Fruit fly (Drosophila melanogaster) whole organism, embryonic: ENCODE results near the gene yellow-e3.
A peak's percentile ranks its signal among the peaks of the same experiment; 100 is the strongest.

Experiments
- Antp ChIP-seq: fragments of 200-800 bp; sonication (Bioruptor generic); optimal IDR thresholded peaks from 3 replicates; lab custom pipeline; 2016; ENCODE audit warnings: missing biosample characterization, missing genetic modification characterization
- Awh ChIP-seq: fragments of 200-800 bp; sonication (Bioruptor generic); IDR thresholded peaks from 2 replicates; pipeline ENCODE4, ENCODE4 v1.3.6; 2022; ENCODE audit warnings: missing biosample characterization, missing genetic modification characterization
- BtbVII ChIP-seq: fragments of 200-800 bp; sonication (Bioruptor generic); optimal IDR thresholded peaks from 3 replicates; lab custom pipeline; 2017; ENCODE audit warnings: missing biosample characterization, mild to moderate bottlenecking, missing genetic modification characterization
- C15 ChIP-seq: fragments of 200-800 bp; sonication (Bioruptor generic); IDR thresholded peaks from 3 replicates; pipeline ENCODE4 v1.3.6; 2022; ENCODE audit warnings: missing biosample characterization, missing genetic modification characterization
- CG10366 ChIP-seq: fragments of 200-800 bp; sonication (Bioruptor generic); IDR thresholded peaks from 2 replicates; pipeline ENCODE4 v1.3.6; 2022; ENCODE audit warnings: missing biosample characterization, missing genetic modification characterization
- CG10565 ChIP-seq: fragments of 200-800 bp; sonication (Bioruptor generic); optimal IDR thresholded peaks from 3 replicates; lab custom pipeline; 2016; ENCODE audit warnings: missing biosample characterization, mild to moderate bottlenecking, missing genetic modification characterization
- CG12071 ChIP-seq: fragments of 200-800 bp; sonication (Bioruptor generic); optimal IDR thresholded peaks from 3 replicates; lab custom pipeline; 2018; ENCODE audit warnings: missing biosample characterization, mild to moderate bottlenecking, missing genetic modification characterization
- CG1233 ChIP-seq: fragments of 200-800 bp; sonication (Bioruptor generic); optimal IDR thresholded peaks from 4 replicates; lab custom pipeline; 2018; ENCODE audit warnings: missing biosample characterization, mild to moderate bottlenecking, missing genetic modification characterization
- CG14441 ChIP-seq: fragments of 200-800 bp; sonication (Bioruptor generic); IDR thresholded peaks from 2 replicates; pipeline ENCODE4 v1.3.6; 2022; ENCODE audit warnings: missing biosample characterization, missing genetic modification characterization
- CG14667 ChIP-seq: fragments of 200-800 bp; sonication (Bioruptor generic); IDR thresholded peaks from 2 replicates; pipeline ENCODE4 v1.3.6; 2022; ENCODE audit warnings: missing biosample characterization, missing genetic modification characterization
- CG15073 ChIP-seq: fragments of 200-800 bp; sonication (Bioruptor generic); optimal IDR thresholded peaks from 2 replicates; lab custom pipeline; 2016; ENCODE audit warnings: missing biosample characterization, missing genetic modification characterization
- CG16815 ChIP-seq: fragments of 200-800 bp; sonication (Bioruptor generic); optimal IDR thresholded peaks from 3 replicates; lab custom pipeline; 2017; ENCODE audit warnings: missing biosample characterization, mild to moderate bottlenecking, missing genetic modification characterization
- CG17328 ChIP-seq: fragments of 200-800 bp; sonication (Bioruptor generic); IDR thresholded peaks from 2 replicates; pipeline ENCODE4 v1.3.6; 2022; ENCODE audit warnings: missing biosample characterization, missing genetic modification characterization
- CG18476 ChIP-seq: fragments of 200-800 bp; sonication (Bioruptor generic); optimal IDR thresholded peaks from 2 replicates; lab custom pipeline; 2016; ENCODE audit warnings: missing biosample characterization, mild to moderate bottlenecking, missing genetic modification characterization
- CG2129 ChIP-seq: fragments of 200-800 bp; sonication (Bioruptor generic); IDR thresholded peaks from 2 replicates; pipeline ENCODE4 v1.3.6; 2022; ENCODE audit warnings: missing biosample characterization, missing genetic modification characterization; ENCODE audit not compliant: partially characterized antibody
- CG2875 ChIP-seq: fragments of 200-800 bp; sonication (Bioruptor generic); optimal IDR thresholded peaks from 2 replicates; lab custom pipeline; 2017; ENCODE audit warnings: missing biosample characterization, mild to moderate bottlenecking, missing genetic modification characterization, missing genetic modification reagents
- CG30431 ChIP-seq: fragments of 200-800 bp; sonication (Bioruptor generic); optimal IDR thresholded peaks from 2 replicates; lab custom pipeline; 2017; ENCODE audit warnings: missing biosample characterization, missing genetic modification characterization
- CG31224 ChIP-seq: fragments of 200-800 bp; sonication (Bioruptor generic); IDR thresholded peaks from 2 replicates; pipeline ENCODE4 v1.3.6; 2022; ENCODE audit warnings: missing biosample characterization, missing genetic modification characterization
- CG32772 ChIP-seq: fragments of 200-800 bp; sonication (Bioruptor generic); IDR thresholded peaks from 2 replicates; pipeline ENCODE4 v1.3.6; 2022; ENCODE audit warnings: missing biosample characterization, missing genetic modification characterization
- CG33557 ChIP-seq: fragments of 200-800 bp; sonication (Bioruptor generic); optimal IDR thresholded peaks from 2 replicates; lab custom pipeline; 2019; ENCODE audit warnings: missing biosample characterization, mild to moderate bottlenecking, missing genetic modification characterization, moderate library complexity
- CG5180 ChIP-seq: fragments of 200-800 bp; sonication (Bioruptor generic); optimal IDR thresholded peaks from 3 replicates; lab custom pipeline; 2017; ENCODE audit warnings: missing biosample characterization, missing genetic modification characterization, mild to moderate bottlenecking, moderate library complexity, missing genetic modification reagents
- CG7786 ChIP-seq: fragments of 200-800 bp; sonication (Bioruptor generic); optimal IDR thresholded peaks from 2 replicates; lab custom pipeline; 2016; ENCODE audit warnings: missing biosample characterization, missing genetic modification characterization
- CG7839 ChIP-seq: fragments of 200-800 bp; sonication (Bioruptor generic); optimal IDR thresholded peaks from 3 replicates; lab custom pipeline; 2018; ENCODE audit warnings: missing biosample characterization, mild to moderate bottlenecking, missing genetic modification characterization, moderate library complexity
- CG8089 ChIP-seq: fragments of 200-800 bp; sonication (Bioruptor generic); optimal IDR thresholded peaks from 3 replicates; lab custom pipeline; 2016; ENCODE audit warnings: missing biosample characterization, missing genetic modification characterization
- CG8281 ChIP-seq: fragments of 200-800 bp; sonication (Bioruptor generic); optimal IDR thresholded peaks from 2 replicates; lab custom pipeline; 2018; ENCODE audit warnings: missing biosample characterization, mild to moderate bottlenecking, missing genetic modification characterization, moderate library complexity
- CG9437 ChIP-seq: fragments of 200-800 bp; sonication (Bioruptor generic); optimal IDR thresholded peaks from 2 replicates; lab custom pipeline; 2018; ENCODE audit warnings: missing biosample characterization, mild to moderate bottlenecking, missing genetic modification characterization
- Camta ChIP-seq: fragments of 200-800 bp; sonication (Bioruptor generic); optimal IDR thresholded peaks from 2 replicates; lab custom pipeline; 2016; ENCODE audit warnings: missing biosample characterization, missing genetic modification characterization
- Chrac-16 ChIP-seq: fragments of 200-800 bp; sonication (Bioruptor generic); optimal IDR thresholded peaks from 3 replicates; lab custom pipeline; 2016; ENCODE audit warnings: missing biosample characterization, missing genetic modification characterization
- Dip2 ChIP-seq: fragments of 200-800 bp; sonication (Bioruptor generic); IDR thresholded peaks from 2 replicates; pipeline ENCODE4 v1.3.6; 2022; ENCODE audit warnings: missing biosample characterization, missing genetic modification characterization
- Doc2 ChIP-seq: fragments of 200-800 bp; sonication (Bioruptor generic); IDR thresholded peaks from 2 replicates; pipeline ENCODE4 v1.3.6; 2022; ENCODE audit warnings: missing biosample characterization, missing genetic modification characterization
- ERR ChIP-seq: fragments of 200-800 bp; sonication (Bioruptor generic); optimal IDR thresholded peaks from 2 replicates; lab custom pipeline; 2016; ENCODE audit warnings: missing biosample characterization, missing genetic modification characterization
- Gsc ChIP-seq: fragments of 200-800 bp; sonication (Bioruptor generic); IDR thresholded peaks from 2 replicates; pipeline ENCODE4 v1.3.6; 2022; ENCODE audit warnings: missing biosample characterization, missing genetic modification characterization
- Hmr ChIP-seq: fragments of 200-800 bp; sonication (Bioruptor generic); optimal IDR thresholded peaks from 3 replicates; lab custom pipeline; 2017; ENCODE audit warnings: mild to moderate bottlenecking, missing biosample characterization, missing genetic modification reagents, missing genetic modification characterization
- Mad ChIP-seq: fragments of 200-800 bp; sonication (Bioruptor generic); optimal IDR thresholded peaks from 2 replicates; lab custom pipeline; 2016; ENCODE audit warnings: missing biosample characterization, missing genetic modification characterization
- Mrtf ChIP-seq: fragments of 200-800 bp; sonication (Bioruptor generic); IDR thresholded peaks from 3 replicates; pipeline ENCODE4 v1.3.6; 2022; ENCODE audit warnings: missing biosample characterization, missing genetic modification characterization
- Oli ChIP-seq: fragments of 200-800 bp; sonication (Bioruptor generic); optimal IDR thresholded peaks from 2 replicates; lab custom pipeline; 2018; ENCODE audit warnings: missing biosample characterization, mild to moderate bottlenecking, missing genetic modification characterization, moderate library complexity
- Six4 ChIP-seq: fragments of 200-800 bp; sonication (Bioruptor generic); optimal IDR thresholded peaks from 2 replicates; lab custom pipeline; 2016; ENCODE audit warnings: missing biosample characterization, missing genetic modification characterization
- ase ChIP-seq: fragments of 200-800 bp; sonication (Bioruptor generic); IDR thresholded peaks from 3 replicates; pipeline ENCODE4 v1.3.6; 2022; ENCODE audit warnings: missing biosample characterization, missing genetic modification characterization
- ato ChIP-seq: fragments of 200-800 bp; sonication (Bioruptor generic); IDR thresholded peaks from 2 replicates; pipeline ENCODE4 v1.3.6; 2022; ENCODE audit warnings: missing biosample characterization, missing genetic modification characterization; ENCODE audit not compliant: partially characterized antibody
- bab2 ChIP-seq: fragments of 200-800 bp; sonication (Bioruptor generic); optimal IDR thresholded peaks from 2 replicates; lab custom pipeline; 2016; ENCODE audit warnings: missing biosample characterization, missing genetic modification characterization
- bbx ChIP-seq: fragments of 200-800 bp; sonication (Bioruptor generic); IDR thresholded peaks from 2 replicates; pipeline ENCODE4 v1.3.6; 2022; ENCODE audit warnings: missing biosample characterization, missing genetic modification characterization; ENCODE audit not compliant: partially characterized antibody
- bigmax ChIP-seq: fragments of 200-800 bp; sonication (Bioruptor generic); optimal IDR thresholded peaks from 2 replicates; lab custom pipeline; 2018; ENCODE audit warnings: missing biosample characterization, mild to moderate bottlenecking, missing genetic modification characterization
- croc ChIP-seq: fragments of 200-800 bp; sonication (Bioruptor generic); conservative IDR thresholded peaks from 3 replicates; pipeline ENCODE4 v1.3.6; 2022; ENCODE audit warnings: missing biosample characterization, missing genetic modification characterization
- en ChIP-seq: fragments of 200-800 bp; sonication (Bioruptor generic); optimal IDR thresholded peaks from 2 replicates; lab custom pipeline; 2016; ENCODE audit warnings: missing biosample characterization, missing genetic modification characterization
- grau ChIP-seq: fragments of 200-800 bp; optimal IDR thresholded peaks from 3 replicates; lab custom pipeline; 2019; ENCODE audit warnings: missing biosample characterization, mild to moderate bottlenecking, missing genetic modification characterization, moderate library complexity
- hkb ChIP-seq, 2 experiments: fragments of 200-800 bp in 1 of 2; fragments of >200 bp in 1 of 2; sonication (Bioruptor generic) in 1 of 2; IDR thresholded peaks in 1 of 2; optimal IDR thresholded peaks in 1 of 2; 2 replicates each; pipeline versions ENCODE4 v1.3.6 to Lab custom; 2017 to 2022; ENCODE audit warnings: missing biosample characterization in 1 of 2, missing genetic modification characterization in 1 of 2
- kni ChIP-seq: fragments of 200-800 bp; sonication (Bioruptor generic); optimal IDR thresholded peaks from 3 replicates; lab custom pipeline; 2017; ENCODE audit warnings: mild to moderate bottlenecking, missing biosample characterization, missing genetic modification reagents, missing genetic modification characterization
- nmo ChIP-seq: fragments of 200-800 bp; sonication (Bioruptor generic); optimal IDR thresholded peaks from 2 replicates; lab custom pipeline; 2018; ENCODE audit warnings: missing biosample characterization, mild to moderate bottlenecking, missing genetic modification characterization, moderate library complexity
- oc ChIP-seq: fragments of 200-800 bp; sonication (Bioruptor generic); optimal IDR thresholded peaks from 2 replicates; lab custom pipeline; 2018; ENCODE audit warnings: missing biosample characterization, mild to moderate bottlenecking, missing genetic modification characterization, moderate library complexity
- zfh2 ChIP-seq: fragments of 200-800 bp; sonication (Bioruptor generic); optimal IDR thresholded peaks from 2 replicates; lab custom pipeline; 2016; ENCODE audit warnings: missing biosample characterization, missing genetic modification characterization

The yellow-e3 gene

dm6 chr3R:13452851-13453255, 48.2 kb upstream of the yellow-e3 start (continued):
- no peak for TF ChIP-seq kni (GFP tag; lab: Kevin White, UChicago)
- TF ChIP-seq zfh2 (GFP tag; lab: Kevin White, UChicago) = peak; percentile 71
- TF ChIP-seq CG1233 (GFP tag; lab: Kevin White, UChicago) = peak; percentile 82
- peak; percentile 58; the same call in 2 of the 3 replicates for TF ChIP-seq croc (GFP tag; lab: Robert Waterston, UW)
- TF ChIP-seq CG14441 = peak; percentile 44; the same call in 1 of the 2 replicates
- peak; percentile 83 for TF ChIP-seq CG9437
- peak; percentile 58 for TF ChIP-seq CG30431 (GFP tag; lab: Kevin White, UChicago)
- peak; percentile 90 for TF ChIP-seq CG7839 (tag; lab: Kevin White, UChicago)
- TF ChIP-seq CG15073 (GFP tag; lab: Kevin White, UChicago) = peak; percentile 2
- TF ChIP-seq CG2129 (GFP tag; lab: Robert Waterston, UW) = no peak
- TF ChIP-seq ERR (GFP tag; lab: Kevin White, UChicago) = no peak
- peak; percentile 52 for TF ChIP-seq CG33557
- no peak for TF ChIP-seq Doc2 (GFP tag; lab: Robert Waterston, UW)
- no peak for TF ChIP-seq ato (GFP tag; lab: Robert Waterston, UW)
- TF ChIP-seq CG14667 (GFP tag; lab: Robert Waterston, UW) = peak; percentile 48; the same call in 1 of the 2 replicates
- peak; percentile 90 for TF ChIP-seq nmo (GFP tag; lab: Kevin White, UChicago)
- TF ChIP-seq CG2875 (GFP tag; lab: Kevin White, UChicago) = peak; percentile 68
- 0 out of 3 replicates have a peak, but pooled peaks have one; percentile 36 for TF ChIP-seq C15 (GFP tag; lab: Robert Waterston, UW)
- TF ChIP-seq CG17328 (GFP tag; lab: Robert Waterston, UW) = peak; percentile 36; the same call in 1 of the 2 replicates
- peak; percentile 3 for TF ChIP-seq CG8089 (GFP tag; lab: Kevin White, UChicago)
- peak; percentile 88 for TF ChIP-seq grau
- TF ChIP-seq Dip2 (GFP tag; lab: Robert Waterston, UW) = no peak
- peak; percentile 52 for TF ChIP-seq CG32772 (GFP tag; lab: Robert Waterston, UW)
- peak; percentile 70 for TF ChIP-seq Chrac-16 (GFP tag; lab: Kevin White, UChicago)
- no peak for TF ChIP-seq hkb (optimal IDR thresholded peaks at IDR 0.05; lab: Kevin White, UChicago)
- peak; percentile 65 for TF ChIP-seq hkb (GFP tag; IDR thresholded peaks at IDR 0.05; lab: Robert Waterston, UW)
- peak; percentile 36 for TF ChIP-seq CG7786 (GFP tag; lab: Kevin White, UChicago)
- peak; percentile 34 for TF ChIP-seq Mad
- TF ChIP-seq BtbVII (GFP tag; lab: Kevin White, UChicago) = peak; percentile 82
- peak; percentile 38 for TF ChIP-seq oc (tag; lab: Kevin White, UChicago)
- TF ChIP-seq CG10565 (GFP tag; lab: Kevin White, UChicago) = no peak
- TF ChIP-seq bab2 (GFP tag; lab: Kevin White, UChicago) = peak; percentile 54
- TF ChIP-seq Camta (GFP tag; lab: Kevin White, UChicago) = peak; percentile 53
- TF ChIP-seq Mrtf (GFP tag; lab: Robert Waterston, UW) = no peak; the same call in 1 of the 3 replicates
- peak; percentile 76 for TF ChIP-seq Hmr (GFP tag; lab: Kevin White, UChicago)
- TF ChIP-seq CG8281 (tag; lab: Kevin White, UChicago) = peak; percentile 61
- TF ChIP-seq en (GFP tag; lab: Kevin White, UChicago) = peak; percentile 43
- TF ChIP-seq Oli (tag; lab: Kevin White, UChicago) = peak; percentile 89
- TF ChIP-seq bigmax = no peak
- TF ChIP-seq CG18476 (GFP tag; lab: Kevin White, UChicago) = peak; percentile 72
- peak; percentile 71 for TF ChIP-seq Six4 (GFP tag; lab: Kevin White, UChicago)
- no peak for TF ChIP-seq bbx (GFP tag; lab: Robert Waterston, UW)
- TF ChIP-seq CG31224 = 0 out of 2 replicates have a peak, but pooled peaks have one; percentile 45
- TF ChIP-seq CG16815 (GFP tag; lab: Kevin White, UChicago) = peak; percentile 69
- TF ChIP-seq CG12071 (GFP tag; lab: Kevin White, UChicago) = peak; percentile 15
- peak; percentile 30 for TF ChIP-seq Antp (GFP tag; lab: Kevin White, UChicago)
- no peak for TF ChIP-seq ase
- TF ChIP-seq CG10366 (GFP tag; lab: Robert Waterston, UW) = peak; percentile 41; the same call in 1 of the 2 replicates
- TF ChIP-seq Gsc (GFP tag; lab: Robert Waterston, UW) = 0 out of 2 replicates have a peak, but pooled peaks have one; percentile 20
- TF ChIP-seq Awh = no peak
- peak; percentile 46 for TF ChIP-seq CG5180
